Fruit fly (Drosophila melanogaster) whole organism, embryonic: Measurements from ENCODE around the gene CG9483.

Experiments
- CG10543 ChIP-seq: fragments of 200-800 bp; sonication (Bioruptor generic); optimal IDR thresholded peaks from 3 replicates; lab custom pipeline; 2017; ENCODE audit warnings: missing biosample characterization, mild to moderate bottlenecking, missing genetic modification characterization, moderate library complexity
- CG13424 ChIP-seq: fragments of 200-800 bp; sonication (Bioruptor generic); optimal IDR thresholded peaks from 2 replicates; lab custom pipeline; 2019; ENCODE audit warnings: missing biosample characterization, mild to moderate bottlenecking, missing genetic modification characterization, moderate library complexity
- CG30431 ChIP-seq: fragments of 200-800 bp; sonication (Bioruptor generic); optimal IDR thresholded peaks from 2 replicates; lab custom pipeline; 2017; ENCODE audit warnings: missing biosample characterization, missing genetic modification characterization
- Hr51 ChIP-seq, 2 experiments: fragments of 200-800 bp; sonication (Bioruptor generic); optimal IDR thresholded peaks; 2 replicates in 1 of 2; 3 replicates in 1 of 2; lab custom pipeline; 2016 to 2018; ENCODE audit warnings: missing biosample characterization in 2 of 2, missing genetic modification characterization in 2 of 2, mild to moderate bottlenecking in 1 of 2, moderate library complexity in 1 of 2
- gfzf ChIP-seq: fragments of 200-800 bp; sonication (Bioruptor generic); optimal IDR thresholded peaks from 2 replicates; lab custom pipeline; 2016; ENCODE audit warnings: missing biosample characterization, mild to moderate bottlenecking, missing genetic modification characterization, moderate library complexity
- ham ChIP-seq: fragments of 200-800 bp; sonication (Bioruptor generic); IDR thresholded peaks from 2 replicates; pipeline ENCODE4 v1.3.6; 2022; ENCODE audit warnings: missing biosample characterization, missing genetic modification characterization
- knrl ChIP-seq: fragments of 200-800 bp; sonication (Bioruptor generic); IDR thresholded peaks from 3 replicates; pipeline ENCODE4 v1.3.6; 2022; ENCODE audit warnings: missing biosample characterization, missing genetic modification characterization; ENCODE audit not compliant: partially characterized antibody
- yki ChIP-seq: fragments of >200 bp; optimal IDR thresholded peaks from 3 replicates; lab custom pipeline; 2018

DNA sequence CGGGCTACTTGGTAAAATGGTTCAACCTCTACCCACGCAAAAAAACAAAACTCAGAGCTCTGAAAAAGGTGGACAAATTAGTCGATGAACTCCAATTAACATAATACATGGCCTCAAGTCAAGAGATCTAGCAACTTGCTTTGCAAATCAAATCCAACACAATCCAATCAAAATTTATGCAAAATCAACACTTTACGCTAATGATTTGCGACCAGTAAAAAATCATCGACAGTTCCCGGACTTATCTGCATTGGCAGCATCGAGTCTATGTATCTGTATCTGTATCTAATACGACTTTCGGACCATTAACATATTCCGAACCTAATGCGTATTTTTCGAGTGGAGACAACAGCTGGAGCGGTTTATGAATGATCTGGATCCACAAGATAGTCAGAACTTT, 15.5 kb upstream of the CG9483 start:
- TF ChIP-seq CG30431 (GFP tag; lab: Kevin White, UChicago) (no peak), knrl (GFP tag; lab: Robert Waterston, UW) (no peak), CG13424 (tag; lab: Kevin White, UChicago) (no peak), Hr51 (GFP tag; optimal IDR thresholded peaks at IDR 0.05; lab: Kevin White, UChicago) (no peak), ham (GFP tag; lab: Robert Waterston, UW) (no peak), CG10543 (GFP tag; lab: Kevin White, UChicago) (no peak), yki (lab: Kevin White, UChicago) (no peak), gfzf (GFP tag; lab: Kevin White, UChicago) (no peak)
